Worm (Caenorhabditis elegans): ENCODE results near the gene gst-4.

DNA sequence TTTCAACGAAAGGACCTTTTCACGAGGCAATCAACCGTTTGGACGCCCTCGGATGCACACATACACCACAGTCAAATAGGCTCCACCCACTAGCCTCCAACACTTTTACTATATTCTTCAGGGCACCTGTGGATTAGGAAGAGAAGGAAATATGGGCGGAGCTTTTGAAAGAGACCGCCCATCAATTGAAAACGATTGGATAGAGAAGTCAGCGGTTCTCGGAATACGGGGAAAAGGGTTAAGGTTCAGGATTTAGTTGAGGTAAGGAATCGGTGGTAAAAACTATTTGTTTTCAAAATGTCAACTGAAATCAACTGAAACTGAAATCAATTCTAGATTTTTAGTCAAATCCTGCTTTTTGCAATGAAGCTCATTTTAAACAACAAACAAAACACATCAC, 31.6 kb upstream of the gst-4 start, which contains the start of gene egl-38:
- TF ChIP-seq nhr-11 (tag; optimal IDR thresholded peaks at IDR 0.05), result no peak
- no peak for TF ChIP-seq snpc-4 (tag; optimal IDR thresholded peaks at IDR 0.05)
- TF ChIP-seq ceh-82 (tag; optimal IDR thresholded peaks at IDR 0.05), result no peak
- no peak for TF ChIP-seq ztf-11 (tag; optimal IDR thresholded peaks at IDR 0.05)
- no peak for TF ChIP-seq zag-1 (tag; optimal IDR thresholded peaks at IDR 0.05)
- TF ChIP-seq skn-1 (tag; optimal IDR thresholded peaks at IDR 0.05), result no peak
- TF ChIP-seq F49E8.2 (tag; optimal IDR thresholded peaks at IDR 0.05; ENCODE audit: borderline replicate concordance), result no peak
- TF ChIP-seq hlh-30 (tag; optimal IDR thresholded peaks at IDR 0.05; ENCODE audit: insufficient read depth), result no peak
